Fruit fly (Drosophila melanogaster) ovary, adult (tissue): ENCODE results near the gene CG33772.

Experiments used
- CG17801 ChIP-seq: fragments of 200-800 bp; optimal IDR thresholded peaks from 2 replicates; lab custom pipeline; 2019; ENCODE audit warnings: missing biosample characterization, mild to moderate bottlenecking, missing genetic modification characterization, moderate library complexity; ENCODE audit not compliant: partially characterized antibody

The CG33772 gene

DNA sequence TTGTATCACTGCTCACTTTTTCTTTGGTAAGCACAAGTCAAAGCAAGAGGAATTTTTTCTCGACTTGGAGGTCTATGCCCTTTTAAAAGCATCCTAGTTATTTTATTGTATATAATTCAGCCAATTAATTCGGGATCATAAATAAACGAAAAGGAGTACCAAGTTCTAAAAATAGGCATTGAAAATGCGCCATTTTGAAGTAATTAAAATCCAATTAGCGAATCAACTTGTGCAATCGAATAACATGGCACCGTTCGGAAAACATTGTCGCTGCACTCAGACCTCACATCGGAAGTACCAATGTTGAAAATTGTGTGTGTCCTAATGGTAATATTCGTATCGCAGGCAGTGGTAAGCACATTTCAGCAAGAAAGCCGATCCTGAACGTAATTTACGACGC is 5.5 kb downstream of the CG33772 start, which contains the start of gene CG33768:
CG33768 (plus strand) TSS at position 301 of the 400 bp plus-strand sequence.
- TF ChIP-seq CG17801, result no peak

DNA sequence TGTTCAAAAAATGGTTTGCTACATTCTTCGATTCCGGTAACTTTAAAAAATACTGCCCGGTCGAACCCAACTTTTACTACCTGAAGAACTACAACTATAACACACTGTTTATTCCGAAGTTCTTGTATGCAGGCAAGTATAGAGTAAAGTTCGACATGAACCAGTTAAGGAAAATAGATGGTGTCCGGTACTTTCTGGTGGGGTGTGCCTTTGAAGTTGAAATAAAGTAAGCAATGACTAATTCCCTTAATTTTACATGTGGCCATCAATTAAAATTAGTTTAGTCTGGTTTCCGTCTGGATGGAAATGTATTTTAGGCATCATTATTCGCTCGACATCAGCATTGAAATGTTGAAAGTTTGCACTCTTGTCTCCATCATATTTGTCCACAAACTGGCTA is 6.3 kb downstream of the CG33772 start, which contains the start of gene CG33767:
CG33767 (plus strand) TSS at position 301 of the 400 bp plus-strand sequence.
- no peak for TF ChIP-seq CG17801

DNA sequence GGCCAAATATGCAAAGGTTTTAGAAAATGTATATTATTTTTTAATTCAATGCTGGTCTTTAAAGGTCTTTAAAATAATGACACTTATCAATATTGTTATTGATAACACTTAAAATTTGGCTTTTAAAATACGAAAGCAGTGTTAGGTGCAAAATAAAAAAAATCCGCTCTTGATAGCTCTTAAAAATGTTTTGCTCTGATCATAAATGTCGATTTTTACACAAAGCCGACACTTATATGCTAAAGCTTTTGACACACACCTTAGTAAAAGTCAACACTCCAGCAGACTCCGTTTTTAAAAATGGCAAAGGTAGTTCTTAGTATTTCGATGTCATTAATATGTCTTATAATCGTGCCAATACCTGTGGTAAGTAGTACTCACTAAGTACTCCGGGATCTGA is 7.0 kb downstream of the CG33772 start, which contains the start of gene CG33766:
CG33766 (plus strand) TSS at position 301 of the 400 bp plus-strand sequence.
- TF ChIP-seq CG17801, result no peak

DNA sequence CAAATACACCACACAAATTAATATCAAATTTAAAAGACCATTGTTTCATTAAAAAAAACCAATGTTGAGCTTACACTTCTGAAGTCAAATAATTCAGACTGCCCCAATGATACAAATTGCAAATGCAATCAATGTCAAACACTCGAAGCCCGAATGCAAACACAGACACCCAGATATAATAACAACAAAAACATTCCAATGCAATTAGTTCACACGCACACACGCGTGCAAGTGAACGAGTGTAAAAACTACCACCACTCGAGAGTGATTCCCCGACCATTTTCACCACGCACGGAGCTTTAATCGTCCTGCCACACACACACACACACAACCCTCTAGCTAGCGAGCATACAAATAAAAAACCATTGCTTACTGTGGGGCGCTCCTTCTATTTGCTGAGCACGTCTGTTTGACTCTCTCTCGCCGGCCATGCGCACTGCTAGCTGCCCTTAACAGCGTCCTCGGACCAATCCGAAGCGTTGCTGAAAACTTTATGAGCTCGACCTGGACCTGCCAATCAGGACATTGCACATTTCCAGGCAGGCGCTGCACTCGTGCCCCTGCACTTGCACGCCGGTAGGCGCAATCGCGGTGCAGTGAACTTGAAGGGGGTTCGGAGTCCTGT is 9.9 kb downstream of the CG33772 start:
- no peak for TF ChIP-seq CG17801

DNA sequence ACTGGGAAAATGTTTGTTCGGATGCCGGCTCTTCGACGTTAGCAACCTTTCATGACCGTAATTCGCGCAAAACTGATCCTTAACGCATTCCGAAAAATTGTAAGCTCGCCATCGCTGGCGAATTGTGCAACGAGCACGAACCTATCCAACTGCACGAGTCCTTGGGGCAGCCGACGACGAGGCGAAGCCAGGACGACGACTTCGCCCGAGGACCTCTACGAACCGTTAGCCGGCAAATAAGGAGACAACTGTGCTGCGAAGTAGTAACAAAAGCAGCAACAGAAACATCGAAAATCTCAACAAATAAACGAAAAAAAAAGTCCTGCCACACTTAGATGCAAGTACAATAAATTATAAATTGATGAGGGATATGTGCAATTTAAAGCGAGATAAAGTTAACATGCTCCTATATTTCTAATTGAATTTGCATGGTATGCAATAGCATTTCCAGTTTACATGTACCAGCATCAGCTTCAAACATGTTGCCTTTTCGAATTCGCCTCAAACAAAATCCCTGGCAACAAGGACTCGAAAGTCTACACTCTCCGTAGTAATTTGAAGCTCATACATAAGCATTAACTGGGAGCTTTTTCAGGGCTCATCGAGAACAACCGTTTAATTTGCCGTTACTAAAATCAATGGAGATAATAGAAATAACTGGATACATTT is 14.3 kb downstream of the CG33772 start, which contains the start of gene CG14459:
CG14459 (minus strand) TSS at position 51 of the 669 bp plus-strand sequence.
- TF ChIP-seq CG17801, result no peak

DNA sequence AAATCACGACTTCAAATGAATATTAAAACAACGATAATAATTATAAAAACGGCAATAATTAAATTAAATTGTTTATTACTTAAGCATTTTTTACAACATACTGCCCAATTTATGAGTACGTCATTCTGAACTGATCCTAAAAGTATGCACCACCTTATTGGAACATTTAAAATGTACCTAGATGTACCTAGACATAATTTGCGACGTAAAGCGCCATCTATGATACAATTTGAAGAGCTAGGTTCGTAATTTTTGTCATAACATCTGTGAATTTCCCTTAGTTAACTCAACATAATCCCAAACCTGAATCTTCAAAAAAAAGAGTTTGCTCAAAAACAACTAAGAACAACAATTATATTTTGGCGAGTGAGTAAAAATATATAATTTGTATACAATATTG is 18.2 kb downstream of the CG33772 start:
- TF ChIP-seq CG17801, result no peak

DNA sequence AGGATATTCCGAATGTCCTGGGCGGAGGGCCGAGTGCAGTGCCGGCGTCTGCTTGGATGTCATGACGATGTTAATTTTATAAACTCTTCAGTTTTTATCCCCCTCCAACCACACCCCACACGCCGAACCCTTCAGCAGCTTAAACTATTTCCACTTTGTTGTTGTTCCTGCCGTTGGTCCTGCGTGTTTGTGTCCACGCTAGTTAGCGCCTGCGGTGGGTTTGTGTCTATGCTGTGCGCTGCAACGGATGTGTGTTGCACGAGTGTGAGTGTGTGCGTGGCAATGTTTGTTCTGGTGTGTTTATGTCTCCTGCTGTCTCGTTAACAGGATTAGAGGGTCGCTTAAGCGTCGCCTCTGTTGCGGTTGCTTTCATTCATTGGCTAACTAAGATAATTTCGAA is 35.5 kb downstream of the CG33772 start:
- no peak for TF ChIP-seq CG17801

DNA sequence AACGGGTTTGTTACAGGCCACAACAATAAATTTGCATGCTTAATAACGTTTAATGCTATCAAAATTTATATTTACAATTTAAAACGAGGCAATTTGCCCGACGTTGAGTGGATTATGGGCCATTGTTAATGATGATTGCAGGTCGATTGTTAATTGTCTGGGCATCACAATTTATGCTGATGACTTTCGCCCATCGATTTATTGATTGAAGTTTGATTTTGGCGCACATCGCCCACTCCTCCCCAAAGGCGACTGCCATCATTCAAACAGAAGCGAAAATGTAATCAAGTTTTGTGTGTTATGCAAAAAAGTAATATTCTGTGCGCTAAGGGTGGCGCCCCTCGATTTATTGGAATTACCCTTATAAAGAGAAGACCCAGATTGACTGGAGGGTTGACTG is 45.2 kb downstream of the CG33772 start:
- TF ChIP-seq CG17801, result no peak

DNA sequence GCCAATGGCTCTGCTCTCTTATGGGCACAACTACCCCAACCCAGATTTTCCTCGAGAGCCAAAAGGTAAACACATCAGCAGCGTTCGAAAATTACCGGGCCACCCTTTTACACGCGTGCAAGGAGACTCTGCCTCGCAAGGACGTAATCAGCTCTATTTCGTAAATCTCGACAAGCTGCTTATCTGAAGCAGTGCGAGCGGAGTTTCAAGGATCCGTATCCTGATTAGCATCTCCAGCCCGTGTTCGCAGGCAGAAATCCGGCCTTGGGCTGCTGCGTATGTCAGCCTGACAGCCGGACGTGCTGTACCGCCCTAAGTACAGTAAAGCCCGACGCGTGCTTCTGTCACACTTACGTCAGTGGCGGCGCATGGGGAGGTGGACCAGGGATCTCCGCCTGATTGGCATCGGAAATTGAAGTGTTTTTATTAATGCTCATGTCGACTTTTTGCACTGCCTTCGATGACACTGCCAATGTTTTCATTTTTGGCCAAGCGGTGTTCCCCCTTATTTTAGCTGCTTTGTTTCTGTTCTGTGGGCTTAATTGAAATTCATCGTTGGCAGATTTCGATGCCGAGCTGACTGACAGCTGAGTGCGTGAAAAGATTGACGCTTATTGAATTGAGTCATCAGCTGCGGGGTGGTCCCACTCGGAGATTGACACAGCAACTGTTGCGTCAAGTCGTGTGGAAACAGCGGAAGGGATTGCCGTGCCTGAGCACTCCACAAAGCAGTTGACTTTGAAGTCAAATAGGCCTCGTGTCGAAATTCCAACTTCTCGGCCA is 46.5 kb downstream of the CG33772 start, which contains the start of gene ND-B14.5AL:
ND-B14.5AL (plus strand) TSS at position 733 of the 783 bp plus-strand sequence.
- TF ChIP-seq CG17801, result no peak
